Worm (Caenorhabditis elegans): ENCODE results near the gene cth-1.

Gene cth-1

DNA sequence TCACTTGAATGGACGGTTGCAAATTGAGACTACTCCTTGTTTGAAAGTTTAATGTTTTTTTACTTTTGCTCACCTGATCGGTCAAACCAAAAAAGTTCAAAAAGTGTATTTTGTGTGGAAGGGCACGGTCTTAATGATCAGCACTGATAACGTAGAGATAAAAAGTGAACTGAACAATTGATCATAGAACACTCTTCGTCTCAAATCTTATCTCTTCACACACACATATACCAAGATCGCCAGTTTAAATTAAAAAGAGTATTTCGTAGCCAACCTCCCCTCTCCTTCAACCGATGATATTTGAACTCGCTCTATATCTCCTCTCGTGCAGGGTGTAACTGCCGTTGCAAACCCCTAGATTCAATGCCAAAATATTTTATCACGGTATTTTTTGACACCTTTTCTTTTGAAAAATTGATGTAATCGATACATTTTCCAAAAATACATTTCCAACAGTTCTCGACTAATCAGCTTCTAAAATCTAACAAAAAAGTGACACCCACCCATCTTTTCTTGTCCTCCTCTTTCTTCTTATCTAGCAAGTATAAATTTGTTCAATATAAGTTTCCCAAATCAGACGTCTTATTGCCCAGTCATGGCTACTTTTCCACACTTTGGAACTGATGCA is at the start of gene cth-1:
Gene cth-1 (plus strand): TSS at position 578 of the 628 bp plus-strand sequence.
- peak; percentile 55 for TF ChIP-seq elt-2 (tag; optimal IDR thresholded peaks at IDR 0.05)
- no peak for TF ChIP-seq ceh-48 (tag; optimal IDR thresholded peaks at IDR 0.05)
- TF ChIP-seq ceh-34 (tag; optimal IDR thresholded peaks at IDR 0.05): no peak
- no peak for TF ChIP-seq odd-2 (tag; optimal IDR thresholded peaks at IDR 0.05)
- no peak for TF ChIP-seq pag-3 (tag; optimal IDR thresholded peaks at IDR 0.05; ENCODE audit: borderline replicate concordance)
- no peak for TF ChIP-seq nhr-232 (tag; optimal IDR thresholded peaks at IDR 0.05)
- no peak for TF ChIP-seq ceh-24 (tag; optimal IDR thresholded peaks at IDR 0.05)

- TF ChIP-seq sdc-2 (tag; optimal IDR thresholded peaks at IDR 0.05) (no peak), hlh-8 (tag; optimal IDR thresholded peaks at IDR 0.05) (no peak), elt-4 (tag; optimal IDR thresholded peaks at IDR 0.05) (no peak), ceh-45 (GFP tag; IDR thresholded peaks at IDR 0.05) (no peak), ceh-6 (GFP tag; optimal IDR thresholded peaks at IDR 0.05) (no peak), ceh-2 (tag; optimal IDR thresholded peaks at IDR 0.05) (no peak), elt-2 (tag; optimal IDR thresholded peaks at IDR 0.05) (no peak), che-1 (tag; optimal IDR thresholded peaks at IDR 0.05) (no peak), eyg-1 (tag; optimal IDR thresholded peaks at IDR 0.05) (no peak), hlh-30 (tag; optimal IDR thresholded peaks at IDR 0.05; ENCODE audit: insufficient read depth) (no peak), mec-3 (tag; optimal IDR thresholded peaks at IDR 0.05; ENCODE audit: borderline replicate concordance) (no peak), hlh-13 (GFP tag; optimal IDR thresholded peaks at IDR 0.05) (no peak), zip-5 (tag; optimal IDR thresholded peaks at IDR 0.05) (no peak), ztf-16 (tag; optimal IDR thresholded peaks at IDR 0.05) (no peak), ahr-1 (tag; optimal IDR thresholded peaks at IDR 0.05) (no peak), K02D7.2 (tag; optimal IDR thresholded peaks at IDR 0.05) (no peak)
Observed at ce11 chrV:16053373-16053772, 47.1 kb upstream of the cth-1 start, which contains the start of gene F14H3.3. TSS of gene F14H3.3 (minus strand) at chrV:16053473.

ce11 chrV:16055031-16055430 is 45.4 kb upstream of the cth-1 start, which contains the start of gene F14H3.4:
TSS of gene F14H3.4 (minus strand) at chrV:16055072.
- TF ChIP-seq mec-3 (tag; optimal IDR thresholded peaks at IDR 0.05; ENCODE audit: borderline replicate concordance) (no peak), ceh-31 (tag; optimal IDR thresholded peaks at IDR 0.05) (no peak), fkh-6 (tag; optimal IDR thresholded peaks at IDR 0.05) (no peak), odd-2 (tag; optimal IDR thresholded peaks at IDR 0.05) (no peak), sdc-2 (tag; optimal IDR thresholded peaks at IDR 0.05) (no peak), Y22D7AL.16 (tag; optimal IDR thresholded peaks at IDR 0.05) (no peak), elt-2 (tag; optimal IDR thresholded peaks at IDR 0.05) (no peak), sox-2 (GFP tag; IDR thresholded peaks at IDR 0.05) (no peak), ets-4 (tag; optimal IDR thresholded peaks at IDR 0.05) (no peak), ceh-14 (tag; optimal IDR thresholded peaks at IDR 0.05) (no peak), K02D7.2 (tag; optimal IDR thresholded peaks at IDR 0.05) (no peak), ceh-24 (tag; optimal IDR thresholded peaks at IDR 0.05) (no peak), pros-1 (tag; optimal IDR thresholded peaks at IDR 0.05) (no peak)

- no peak for TF ChIP-seq unc-55 (GFP tag; optimal IDR thresholded peaks at IDR 0.05)
- no peak for TF ChIP-seq ceh-24 (tag; optimal IDR thresholded peaks at IDR 0.05)
- TF ChIP-seq ceh-19 (GFP tag; optimal IDR thresholded peaks at IDR 0.05): no peak
Observed at ce11 chrV:16057010-16057463, 43.4 kb upstream of the cth-1 start, which contains the start of gene F14H3.5. TSS of gene F14H3.5 (minus strand) at chrV:16057060.

DNA sequence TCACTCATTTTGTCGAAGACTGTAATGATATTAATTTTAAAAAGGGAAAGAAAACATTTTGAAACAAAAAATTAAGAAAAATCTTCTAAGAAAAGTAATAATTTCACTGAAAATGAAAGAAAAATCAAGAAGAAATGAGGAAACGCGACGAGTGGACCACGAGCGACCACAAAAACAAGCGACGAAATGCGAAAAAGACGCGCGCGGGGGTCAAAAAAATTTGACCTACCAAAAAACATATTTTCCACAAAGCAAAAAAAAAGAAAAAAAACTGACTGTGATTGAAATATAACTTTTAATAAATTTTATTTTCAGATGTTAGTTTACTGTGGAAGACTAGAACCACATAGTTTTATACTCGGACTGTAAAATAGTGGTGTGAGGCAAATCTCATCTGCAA is 41.6 kb upstream of the cth-1 start, which contains the start of gene F14H3.6:
Gene F14H3.6 (minus strand): TSS at position 22 of the 400 bp plus-strand sequence.
- no peak for TF ChIP-seq ama-1 (optimal IDR thresholded peaks at IDR 0.05)
- no peak for TF ChIP-seq syd-9 (tag; optimal IDR thresholded peaks at IDR 0.05)
- no peak for TF ChIP-seq ceh-9 (tag; optimal IDR thresholded peaks at IDR 0.05)
- no peak for TF ChIP-seq unc-3 (GFP tag; conservative IDR thresholded peaks at IDR 0.05)
- no peak for TF ChIP-seq unc-3 (tag; optimal IDR thresholded peaks at IDR 0.05)
- TF ChIP-seq pha-2 (tag; optimal IDR thresholded peaks at IDR 0.05): no peak
- TF ChIP-seq mec-3 (tag; optimal IDR thresholded peaks at IDR 0.05; ENCODE audit: borderline replicate concordance): no peak
- no peak for TF ChIP-seq che-1 (tag; optimal IDR thresholded peaks at IDR 0.05)
